Fruit fly (Drosophila melanogaster) whole organism, pupa: ENCODE data around the gene bon.

ENCODE experiments used
- CG12605 ChIP-seq: fragments of 200-800 bp; sonication (Bioruptor generic); IDR thresholded peaks from 2 replicates; pipeline ENCODE4 v1.3.6; 2022; ENCODE audit warnings: missing biosample characterization, missing genetic modification characterization
- CG4496 ChIP-seq: fragments of 200-800 bp; sonication (Bioruptor generic); IDR thresholded peaks from 3 replicates; pipeline ENCODE4 v1.3.6; 2022; ENCODE audit warnings: missing biosample characterization, missing genetic modification characterization
- EcR ChIP-seq: fragments of 200-800 bp; sonication (Bioruptor generic); optimal IDR thresholded peaks from 3 replicates; lab custom pipeline; 2019; ENCODE audit warnings: missing biosample characterization, missing genetic modification characterization, mild to moderate bottlenecking, moderate library complexity, missing genetic modification reagents
- rn ChIP-seq: fragments of 200-800 bp; sonication (Bioruptor generic); IDR thresholded peaks from 2 replicates; pipeline ENCODE4 v1.3.6; 2022; ENCODE audit warnings: missing biosample characterization, missing genetic modification characterization

DNA sequence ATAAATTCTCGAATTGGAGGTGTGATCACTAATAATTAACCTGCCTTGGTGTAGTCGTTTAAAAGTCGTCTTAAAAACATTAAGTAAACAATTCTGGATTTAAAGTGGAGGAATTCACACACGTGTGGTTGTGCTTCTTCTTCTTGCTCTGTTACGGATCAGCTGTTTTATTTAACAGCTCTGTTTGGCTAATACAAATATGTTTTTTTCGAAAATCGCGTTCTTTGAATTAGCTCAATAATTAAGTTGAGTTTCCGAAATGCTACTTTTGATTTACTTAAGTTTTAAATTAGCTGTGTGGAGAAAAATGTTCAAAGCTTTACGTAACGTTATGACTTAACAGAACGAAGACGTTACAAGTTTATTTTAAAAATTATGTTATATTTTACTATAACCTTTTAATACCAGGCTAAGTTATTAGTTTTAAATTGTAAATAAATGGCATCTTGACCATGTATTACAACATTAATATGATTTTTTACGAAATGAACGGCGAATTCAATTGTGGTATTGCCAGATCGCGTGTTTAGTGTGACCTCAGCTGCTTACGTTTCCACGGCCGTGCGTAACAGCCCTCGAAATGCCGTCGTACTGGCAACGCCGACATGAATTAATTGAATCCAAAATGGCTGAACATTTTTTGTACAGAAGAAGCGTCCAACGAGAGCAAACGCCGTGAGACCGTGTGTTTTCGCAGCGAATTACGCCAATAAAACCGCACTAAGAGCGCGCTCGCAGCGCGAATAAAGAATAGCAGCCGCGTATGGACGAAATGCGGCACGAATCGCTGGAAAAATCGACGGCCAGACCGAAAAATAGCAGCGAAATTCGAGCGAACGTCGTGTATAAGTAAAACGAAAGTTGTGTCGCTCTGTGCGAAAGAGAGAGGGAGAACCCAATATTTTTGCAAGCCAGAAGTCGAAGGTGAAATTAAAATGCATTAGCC, at the start of gene bon, which contains the start of gene Pus1:
- TF ChIP-seq CG4496, result peak; percentile 20; the same call in 1 of the 3 replicates
- TF ChIP-seq rn (GFP tag; lab: Robert Waterston, UW), result no peak
- TF ChIP-seq EcR, result peak; percentile 2
- no peak for TF ChIP-seq CG12605 (GFP tag; lab: Robert Waterston, UW)
